Worm (Caenorhabditis elegans): ENCODE data around the gene C23H3.2.
A peak's percentile ranks its signal among the peaks of the same experiment; 100 is the strongest.

ce11 chrII:105327-105882 lies 44.3 kb downstream of the C23H3.2 start:
- TF ChIP-seq nhr-10 (tag; optimal IDR thresholded peaks at IDR 0.05) (no peak), hlh-30 (tag; optimal IDR thresholded peaks at IDR 0.05; ENCODE audit: insufficient read depth) (no peak), ZK546.5 (tag; optimal IDR thresholded peaks at IDR 0.05) (no peak), nhr-237 (tag; optimal IDR thresholded peaks at IDR 0.05) (no peak), unc-62 (GFP tag; optimal IDR thresholded peaks at IDR 0.05 in 1 of 2) (peak in 1 of 2 experiments; percentile 93), unc-62 (tag; optimal IDR thresholded peaks at IDR 0.05) (no peak), lsy-2 (tag; optimal IDR thresholded peaks at IDR 0.05) (no peak), nhr-48 (tag; optimal IDR thresholded peaks at IDR 0.05) (no peak), F37D6.2 (tag; optimal IDR thresholded peaks at IDR 0.05) (no peak), T26A8.4 (GFP tag; IDR thresholded peaks at IDR 0.05) (no peak)
